Fruit fly (Drosophila melanogaster): Measurements from ENCODE around the gene CG15646.

CG15646 gene

DNA sequence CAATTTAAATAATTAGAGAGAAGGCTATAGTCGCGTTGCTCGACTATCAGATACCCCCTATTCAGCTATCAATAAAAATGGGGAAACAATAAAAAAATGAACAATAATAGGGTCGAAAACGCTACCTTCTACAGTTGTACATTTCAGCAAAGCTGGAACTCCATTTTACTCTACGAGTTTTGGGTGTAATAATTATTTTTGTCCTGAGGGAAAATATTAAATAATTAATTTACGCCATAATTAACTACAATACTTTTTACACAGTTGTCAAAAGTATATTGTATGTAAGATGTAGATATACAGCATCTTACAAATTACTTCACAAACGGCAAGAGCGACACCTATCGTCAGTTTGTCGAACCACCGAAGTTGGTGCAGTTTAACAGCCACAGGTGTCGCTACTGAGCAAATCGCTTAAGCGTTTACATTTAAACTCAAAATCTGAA lies 17.4 kb downstream of the CG15646 start (continued):
- peak; percentile 75 for TF ChIP-seq vnd (GFP tag; IDR thresholded peaks at IDR 0.05; ENCODE audit: partially characterized antibody)
- TF ChIP-seq CG10267 (tag; optimal IDR thresholded peaks at IDR 0.05): peak; percentile 38
- peak; percentile 4 for TF ChIP-seq CG13624 (GFP tag; optimal IDR thresholded peaks at IDR 0.05)
- TF ChIP-seq CG6813 (GFP tag; optimal IDR thresholded peaks at IDR 0.05): no peak
- peak; percentile 10 for TF ChIP-seq CG14710 (tag; optimal IDR thresholded peaks at IDR 0.05)
- TF ChIP-seq E2f2 (GFP tag; IDR thresholded peaks at IDR 0.05): peak; percentile 37; the same call in 1 of the 2 replicates
- TF ChIP-seq Dip2 (GFP tag; IDR thresholded peaks at IDR 0.05): no peak
- peak; percentile 69 for TF ChIP-seq Scr (GFP tag; IDR thresholded peaks at IDR 0.05; ENCODE audit: partially characterized antibody)
- peak; percentile 36; the same call in 1 of the 2 replicates for TF ChIP-seq CG3847 (GFP tag; IDR thresholded peaks at IDR 0.05)
- no peak for TF ChIP-seq CG43689 (GFP tag; IDR thresholded peaks at IDR 0.05)
- TF ChIP-seq Ets65A (GFP tag): peak; percentile 94
- TF ChIP-seq corto (GFP tag; optimal IDR thresholded peaks at IDR 0.05): no peak
- peak; percentile 61; the same call in 2 of the 3 replicates for TF ChIP-seq CG34422 (GFP tag; IDR thresholded peaks at IDR 0.05)
- no peak for TF ChIP-seq wdn (GFP tag; IDR thresholded peaks at IDR 0.05)
- TF ChIP-seq p53 (GFP tag; optimal IDR thresholded peaks at IDR 0.05): no peak
- TF ChIP-seq pita (GFP tag; optimal IDR thresholded peaks at IDR 0.05): peak; percentile 53
- no peak for TF ChIP-seq Hey (tag; optimal IDR thresholded peaks at IDR 0.05)
- TF ChIP-seq CG6689 (GFP tag; IDR thresholded peaks at IDR 0.05): peak; percentile 37; the same call in 1 of the 2 replicates
- TF ChIP-seq CTCF (GFP tag; optimal IDR thresholded peaks at IDR 0.05): peak; percentile 97
- no peak for TF ChIP-seq Deaf1 (tag; optimal IDR thresholded peaks at IDR 0.05)
- TF ChIP-seq NFAT (GFP tag; IDR thresholded peaks at IDR 0.05): peak; percentile 72
- TF ChIP-seq phol (tag; optimal IDR thresholded peaks at IDR 0.05): peak; percentile 41
- no peak for TF ChIP-seq pan (optimal IDR thresholded peaks at IDR 0.05)
- peak in 1 of 2 experiments; percentile 52 for TF ChIP-seq pan (GFP tag; optimal IDR thresholded peaks at IDR 0.05 in 1 of 2, IDR thresholded peaks at IDR 0.05 in 1 of 2)
- no peak for TF ChIP-seq Hr51 (GFP tag; optimal IDR thresholded peaks at IDR 0.05)
- TF ChIP-seq dati (GFP tag; IDR thresholded peaks at IDR 0.05): no peak
- TF ChIP-seq ATbp (GFP tag; optimal IDR thresholded peaks at IDR 0.05): no peak
- TF ChIP-seq emc (GFP tag; optimal IDR thresholded peaks at IDR 0.05): peak; percentile 2
- TF ChIP-seq HLH4C (GFP tag; IDR thresholded peaks at IDR 0.05; ENCODE audit: partially characterized antibody): peak; percentile 94
- TF ChIP-seq mld (GFP tag; IDR thresholded peaks at IDR 0.05; ENCODE audit: partially characterized antibody): peak; percentile 67; the same call in 1 of the 3 replicates
- no peak for TF ChIP-seq ash1 (GFP tag; optimal IDR thresholded peaks at IDR 0.05)
- peak; percentile 33 for TF ChIP-seq CG9876 (GFP tag; optimal IDR thresholded peaks at IDR 0.05)
- peak; percentile 25 for TF ChIP-seq bcd (GFP tag; optimal IDR thresholded peaks at IDR 0.05)
- peak; percentile 83; the same call in 2 of the 3 replicates for TF ChIP-seq hb (GFP tag; IDR thresholded peaks at IDR 0.05; ENCODE audit: partially characterized antibody)
- TF ChIP-seq shn (GFP tag; optimal IDR thresholded peaks at IDR 0.05): peak; percentile 4
- 0 out of 3 replicates have a peak, but pooled peaks have one; percentile 49 for TF ChIP-seq gce (GFP tag; IDR thresholded peaks at IDR 0.05)
- no peak for TF ChIP-seq z (GFP tag; IDR thresholded peaks at IDR 0.05)
- TF ChIP-seq CG33557 (GFP tag; optimal IDR thresholded peaks at IDR 0.05): no peak
- TF ChIP-seq Mad (GFP tag; optimal IDR thresholded peaks at IDR 0.05): peak; percentile 26
- peak; percentile 37 for TF ChIP-seq CG1602 (GFP tag; optimal IDR thresholded peaks at IDR 0.05)
- no peak for TF ChIP-seq CG1792 (GFP tag; optimal IDR thresholded peaks at IDR 0.05)
- no peak for TF ChIP-seq da (GFP tag; optimal IDR thresholded peaks at IDR 0.05)
- TF ChIP-seq inv (GFP tag; IDR thresholded peaks at IDR 0.05; ENCODE audit: partially characterized antibody): peak; percentile 54
- TF ChIP-seq wek (GFP tag; optimal IDR thresholded peaks at IDR 0.05): no peak
- peak; percentile 22 for TF ChIP-seq Dp (GFP tag; optimal IDR thresholded peaks at IDR 0.05)
- no peak for TF ChIP-seq vfl (GFP tag; optimal IDR thresholded peaks at IDR 0.05)
- peak; percentile 43 for TF ChIP-seq CG7745 (tag; optimal IDR thresholded peaks at IDR 0.05)
- TF ChIP-seq CG9817 (tag; optimal IDR thresholded peaks at IDR 0.05): peak; percentile 65
- peak in 1 of 2 experiments; percentile 48 for TF ChIP-seq chif (GFP tag; optimal IDR thresholded peaks at IDR 0.05)
- TF ChIP-seq CG3995 (GFP tag; optimal IDR thresholded peaks at IDR 0.05): no peak
- TF ChIP-seq CG1024 (GFP tag; IDR thresholded peaks at IDR 0.05): peak; percentile 31; the same call in 1 of the 2 replicates

All from whole organism, embryonic.